Worm (Caenorhabditis elegans) whole organism, L3 larva: ENCODE results near the gene F35D11.1.

Source experiments
- egl-27 ChIP-seq: sonication (generic microtip); optimal IDR thresholded peaks from 4 replicates; lab custom pipeline; 2017; ENCODE audit warnings: missing biosample characterization, missing genetic modification reagents, missing genetic modification characterization
- nhr-12 ChIP-seq: fragments of 150-350 bp; optimal IDR thresholded peaks from 2 replicates; lab custom pipeline; 2014; ENCODE audit warnings: missing biosample characterization, missing genetic modification characterization
- pha-4 ChIP-seq: fragments of 150-350 bp; optimal IDR thresholded peaks from 2 replicates; lab custom pipeline; 2014; ENCODE audit warnings: missing biosample characterization, missing genetic modification reagents, missing genetic modification characterization
- skn-1 ChIP-seq: fragments of 150-350 bp; optimal IDR thresholded peaks from 2 replicates; lab custom pipeline; 2014; ENCODE audit warnings: missing biosample characterization, missing genetic modification characterization
- snpc-4 ChIP-seq: fragments of 150-350 bp; optimal IDR thresholded peaks from 2 replicates; lab custom pipeline; 2014; ENCODE audit warnings: missing biosample characterization, missing genetic modification characterization
- tbx-2 ChIP-seq: sonication (generic microtip); optimal IDR thresholded peaks from 2 replicates; lab custom pipeline; 2016; ENCODE audit warnings: mild to moderate bottlenecking, missing genetic modification characterization, missing compliant biosample characterization
- unc-62 ChIP-seq: fragments of 150-350 bp; sonication (generic microtip); optimal IDR thresholded peaks from 4 replicates; lab custom pipeline; 2014; ENCODE audit warnings: missing biosample characterization, missing genetic modification reagents, missing genetic modification characterization
- zag-1 ChIP-seq: fragments of 150-350 bp; optimal IDR thresholded peaks from 2 replicates; lab custom pipeline; 2014; ENCODE audit warnings: missing biosample characterization, missing genetic modification characterization
- ztf-11 ChIP-seq: fragments of 150-350 bp; optimal IDR thresholded peaks from 2 replicates; lab custom pipeline; 2014; ENCODE audit warnings: missing biosample characterization, missing genetic modification characterization

DNA sequence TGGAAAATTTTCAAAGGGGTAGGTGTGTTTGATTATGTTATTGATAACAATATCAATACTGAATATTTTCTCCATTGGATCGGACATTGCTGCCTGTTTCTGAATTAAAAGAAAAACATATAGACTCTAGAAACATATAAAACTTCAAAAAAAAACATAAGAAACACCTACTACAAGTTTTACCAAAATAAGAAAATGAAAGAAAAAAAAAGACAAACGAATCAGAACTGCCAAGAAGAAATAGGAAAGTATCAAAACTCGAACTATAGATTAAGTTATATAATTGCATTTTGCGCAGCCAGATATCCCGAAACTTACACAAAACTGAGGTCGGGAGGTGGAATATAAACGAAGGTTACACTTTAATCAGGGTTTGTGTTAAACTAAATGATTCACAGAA, 38.7 kb downstream of the F35D11.1 start, which contains the start of gene T05A7.11:
- TF ChIP-seq pha-4 (tag; lab: Kevin White, UChicago) (no peak), zag-1 (tag; lab: Kevin White, UChicago) (no peak), ztf-11 (tag; lab: Kevin White, UChicago) (no peak), tbx-2 (tag; lab: Kevin White, UChicago) (no peak), snpc-4 (tag; lab: Kevin White, UChicago) (no peak), nhr-12 (no peak), skn-1 (tag; lab: Kevin White, UChicago) (no peak), egl-27 (tag; lab: Kevin White, UChicago) (no peak), unc-62 (no peak)
